Comparison of ENCODE assay signal across 3 fruit fly cellular contexts in genomic region chr3R:13395133-13395532, dm6.
TF ChIP-seq lines count a peak whose summit lies in the region.

Gene CCHa2 (minus strand): TSS chr3R:13395197.

- no peak for TF ChIP-seq CTCF in whole organism, embryonic (GFP tag; optimal IDR thresholded peaks at IDR 0.05; lab: Kevin White, UChicago)

TF ChIP-seq in whole organism, embryonic, 481 proteins besides CTCF, POLR2A, EP300 and RAD21:
- TF ChIP-seq CG15073 (GFP tag; optimal IDR thresholded peaks at IDR 0.05; lab: Kevin White, UChicago) (no peak), cg (GFP tag; optimal IDR thresholded peaks at IDR 0.05; lab: Kevin White, UChicago) (peak; percentile 27), en (GFP tag; optimal IDR thresholded peaks at IDR 0.05; lab: Kevin White, UChicago) (no peak), prd (optimal IDR thresholded peaks at IDR 0.05; lab: Kevin White, UChicago) (no peak), prd (GFP tag; IDR thresholded peaks at IDR 0.05; lab: Robert Waterston, UW) (0 out of 3 replicates have a peak, but pooled peaks have one; percentile 14), Eip74EF (GFP tag; optimal IDR thresholded peaks at IDR 0.05; lab: Kevin White, UChicago) (no peak), CG12155 (GFP tag; optimal IDR thresholded peaks at IDR 0.05; lab: Kevin White, UChicago) (no peak), CG15601 (tag; optimal IDR thresholded peaks at IDR 0.05; lab: Kevin White, UChicago) (no peak), tin (GFP tag; optimal IDR thresholded peaks at IDR 0.05; lab: Kevin White, UChicago) (no peak), CG8478 (optimal IDR thresholded peaks at IDR 0.05; lab: Kevin White, UChicago) (peak; percentile 36), Chrac-16 (GFP tag; optimal IDR thresholded peaks at IDR 0.05; lab: Kevin White, UChicago) (no peak), CG11247 (GFP tag; IDR thresholded peaks at IDR 0.05; lab: Robert Waterston, UW) (peak; percentile 7; the same call in 1 of the 2 replicates), CG13123 (GFP tag; optimal IDR thresholded peaks at IDR 0.05; lab: Kevin White, UChicago) (no peak), Blimp-1 (GFP tag; optimal IDR thresholded peaks at IDR 0.05; lab: Kevin White, UChicago) (no peak), Nf-YB (GFP tag; optimal IDR thresholded peaks at IDR 0.05; lab: Kevin White, UChicago) (peak; percentile 81), CG6689 (GFP tag; IDR thresholded peaks at IDR 0.05; lab: Robert Waterston, UW) (0 out of 2 replicates have a peak, but pooled peaks have one; percentile 7), nom (GFP tag; optimal IDR thresholded peaks at IDR 0.05; lab: Kevin White, UChicago) (no peak), sr (GFP tag; IDR thresholded peaks at IDR 0.05; lab: Robert Waterston, UW) (0 out of 3 replicates have a peak, but pooled peaks have one; percentile 21), Dfd (GFP tag; optimal IDR thresholded peaks at IDR 0.05; lab: Kevin White, UChicago) (peak in 1 of 2 experiments; percentile 14), D (optimal IDR thresholded peaks at IDR 0.05; lab: Kevin White, UChicago) (no peak), D (GFP tag; optimal IDR thresholded peaks at IDR 0.05; lab: Kevin White, UChicago) (no peak), CG7839 (tag; optimal IDR thresholded peaks at IDR 0.05; lab: Kevin White, UChicago) (no peak), CG14965 (GFP tag; optimal IDR thresholded peaks at IDR 0.05; lab: Kevin White, UChicago; ENCODE audit: borderline replicate concordance) (no peak), chm (GFP tag; IDR thresholded peaks at IDR 0.05; lab: Robert Waterston, UW) (no peak), Nf-YC (tag; optimal IDR thresholded peaks at IDR 0.05; lab: Kevin White, UChicago) (peak; percentile 90), Deaf1 (tag; optimal IDR thresholded peaks at IDR 0.05; lab: Kevin White, UChicago) (peak; percentile 84)
TF ChIP-seq in whole organism, embryonic: peak in this region for 10.

TF ChIP-seq in whole organism, pupa, 21 proteins besides CTCF, POLR2A, EP300 and RAD21:
- TF ChIP-seq CG4496 (GFP tag; IDR thresholded peaks at IDR 0.05; lab: Robert Waterston, UW) (peak; percentile 48; the same call in 2 of the 3 replicates), CG8301 (tag; optimal IDR thresholded peaks at IDR 0.05; lab: Kevin White, UChicago) (no peak), CG34367 (tag; optimal IDR thresholded peaks at IDR 0.05; lab: Kevin White, UChicago) (no peak)

TF ChIP-seq in whole organism, wandering third instar larva, 38 proteins besides CTCF, POLR2A, EP300 and RAD21:
- TF ChIP-seq br (GFP tag; optimal IDR thresholded peaks at IDR 0.05; lab: Kevin White, UChicago) (no peak), sage (GFP tag; optimal IDR thresholded peaks at IDR 0.05; lab: Kevin White, UChicago) (no peak), Rel (GFP tag; optimal IDR thresholded peaks at IDR 0.05; lab: Kevin White, UChicago) (no peak), Rel (tag; optimal IDR thresholded peaks at IDR 0.05; lab: Kevin White, UChicago) (no peak), woc (GFP tag; optimal IDR thresholded peaks at IDR 0.05; lab: Kevin White, UChicago) (no peak), pan (optimal IDR thresholded peaks at IDR 0.05; lab: Kevin White, UChicago) (no peak), Hnf4 (GFP tag; optimal IDR thresholded peaks at IDR 0.05; lab: Kevin White, UChicago) (no peak), Dfd (GFP tag; optimal IDR thresholded peaks at IDR 0.05; lab: Kevin White, UChicago) (peak; percentile 54)
